Worm (Caenorhabditis elegans): ENCODE results near the gene frpr-7.

- TF ChIP-seq ceh-48 (tag; optimal IDR thresholded peaks at IDR 0.05), result no peak
- no peak for TF ChIP-seq sdc-2 (tag; optimal IDR thresholded peaks at IDR 0.05)
- TF ChIP-seq K02D7.2 (tag; optimal IDR thresholded peaks at IDR 0.05), result no peak
- TF ChIP-seq dmd-4 (tag; optimal IDR thresholded peaks at IDR 0.05; ENCODE audit: borderline replicate concordance), result no peak
- TF ChIP-seq fkh-10 (GFP tag; optimal IDR thresholded peaks at IDR 0.05), result no peak
- no peak for TF ChIP-seq nfya-1 (tag; optimal IDR thresholded peaks at IDR 0.05)
- no peak for TF ChIP-seq hlh-8 (tag; optimal IDR thresholded peaks at IDR 0.05)
- no peak for TF ChIP-seq ama-1 (optimal IDR thresholded peaks at IDR 0.05)
- TF ChIP-seq elt-2 (tag; optimal IDR thresholded peaks at IDR 0.05), result no peak
- TF ChIP-seq odd-2 (tag; optimal IDR thresholded peaks at IDR 0.05), result no peak
- TF ChIP-seq unc-3 (GFP tag; conservative IDR thresholded peaks at IDR 0.05), result no peak
- TF ChIP-seq unc-3 (tag; optimal IDR thresholded peaks at IDR 0.05), result no peak
- no peak for TF ChIP-seq lin-11 (tag; optimal IDR thresholded peaks at IDR 0.05)
- no peak for TF ChIP-seq unc-86 (tag; optimal IDR thresholded peaks at IDR 0.05)
These were observed 46.9 kb upstream of the frpr-7 start for ce11 chrX:17626599-17626998.

Measured in whole organism, late embryonic.